Fruit fly (Drosophila melanogaster) ovary, adult (tissue): ENCODE data around the gene CG6569.

Experiments
- CG17801 ChIP-seq: fragments of 200-800 bp; optimal IDR thresholded peaks from 2 replicates; lab custom pipeline; 2019; ENCODE audit warnings: missing biosample characterization, mild to moderate bottlenecking, missing genetic modification characterization, moderate library complexity; ENCODE audit not compliant: partially characterized antibody

CG6569 gene

DNA sequence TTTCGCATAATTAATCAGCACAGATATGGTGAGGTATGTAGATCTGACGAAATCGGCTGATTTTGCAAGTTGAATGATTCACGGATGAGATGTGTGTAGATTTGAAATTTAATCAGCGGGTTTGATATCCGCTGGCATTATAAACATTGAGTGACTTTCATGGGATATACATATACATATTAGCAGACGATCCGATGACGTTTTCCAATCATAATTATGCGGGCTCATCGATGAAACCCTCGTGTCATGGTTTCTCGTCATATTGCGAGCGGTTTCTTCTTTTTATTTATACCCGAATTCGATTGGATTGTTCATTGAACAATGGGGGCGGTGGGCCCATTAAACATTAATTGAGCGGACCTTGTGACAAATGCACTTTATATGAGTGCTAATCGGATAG is 3.2 kb downstream of the CG6569 start:
- no peak for TF ChIP-seq CG17801 (GFP tag; lab: Kevin White, UChicago)

DNA sequence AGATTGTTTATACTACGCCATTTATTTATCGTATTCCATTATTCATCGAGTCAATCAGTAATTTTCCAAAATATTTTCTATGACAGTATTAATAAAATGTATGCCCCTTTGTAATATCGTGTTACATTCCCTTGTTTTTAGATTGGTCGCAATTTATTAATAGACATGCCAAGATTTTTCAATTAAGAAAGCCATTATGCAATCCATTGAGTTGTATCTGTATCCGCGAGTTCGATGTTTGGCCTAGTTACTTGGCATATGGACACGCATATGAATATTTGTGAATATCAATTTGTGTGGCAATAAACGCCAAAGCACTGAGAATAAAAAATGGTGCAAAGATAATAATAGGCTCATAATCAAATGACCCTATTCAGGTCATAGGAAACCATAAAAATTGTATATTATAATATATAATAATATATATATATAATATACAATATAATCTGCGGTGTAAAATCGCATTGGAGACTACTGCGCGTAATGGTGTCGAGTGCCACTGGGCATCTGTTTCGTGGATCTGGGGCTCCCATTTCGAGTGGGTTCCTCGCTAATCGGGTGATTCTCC is 3.8 kb downstream of the CG6569 start:
- TF ChIP-seq CG17801 (GFP tag; lab: Kevin White, UChicago), result no peak

DNA sequence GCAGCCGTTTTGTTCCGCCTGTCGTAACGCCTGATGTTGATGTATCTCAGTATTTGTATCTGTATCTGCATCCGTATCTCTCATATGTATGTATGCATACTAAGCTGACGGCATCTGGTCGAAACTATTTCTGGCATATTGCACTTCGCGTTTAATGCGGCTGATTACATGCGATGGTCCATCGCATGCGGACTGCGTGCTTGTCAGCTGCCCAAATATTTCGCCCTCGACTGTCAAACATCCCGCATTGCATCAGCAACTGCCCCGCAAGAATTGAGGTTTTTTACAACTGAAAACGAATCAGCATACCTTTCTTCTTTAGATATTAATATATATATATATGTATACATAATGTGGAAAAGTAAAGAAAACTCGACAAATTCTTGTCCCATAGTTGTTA is 4.9 kb downstream of the CG6569 start:
- no peak for TF ChIP-seq CG17801 (GFP tag; lab: Kevin White, UChicago)

DNA sequence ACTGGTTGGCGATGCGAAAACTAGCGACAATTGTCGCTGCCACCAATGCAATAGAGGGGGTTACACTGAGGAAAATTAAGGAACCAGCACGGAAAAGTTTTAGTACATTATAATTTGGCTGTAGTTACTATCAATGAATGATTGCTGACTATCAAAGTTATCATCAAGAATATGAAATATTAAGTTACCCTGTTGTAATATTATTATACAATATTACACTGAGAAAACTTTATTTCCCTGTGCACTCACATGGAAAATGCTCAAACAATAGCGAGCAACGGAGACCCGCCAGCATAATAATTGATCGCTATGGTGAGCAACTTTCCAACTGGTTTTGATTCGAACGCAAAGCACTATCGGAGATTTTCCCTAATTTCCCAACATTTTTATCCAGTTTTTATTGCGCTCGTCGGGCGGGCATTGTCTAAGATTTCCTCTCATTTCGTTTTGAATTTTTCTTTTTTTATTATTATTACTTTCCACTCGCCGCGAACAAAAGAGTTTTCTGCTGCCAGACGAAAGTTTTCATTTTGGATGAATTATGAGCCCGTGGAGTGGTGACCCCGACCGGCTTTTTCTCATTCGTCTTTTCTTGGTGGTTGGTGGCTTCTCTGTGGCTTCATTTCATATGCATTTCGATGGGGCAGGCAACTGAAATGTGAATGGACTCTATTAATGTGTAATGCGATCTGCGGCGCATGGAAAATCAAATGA is 5.4 kb downstream of the CG6569 start:
- no peak for TF ChIP-seq CG17801 (GFP tag; lab: Kevin White, UChicago)

DNA sequence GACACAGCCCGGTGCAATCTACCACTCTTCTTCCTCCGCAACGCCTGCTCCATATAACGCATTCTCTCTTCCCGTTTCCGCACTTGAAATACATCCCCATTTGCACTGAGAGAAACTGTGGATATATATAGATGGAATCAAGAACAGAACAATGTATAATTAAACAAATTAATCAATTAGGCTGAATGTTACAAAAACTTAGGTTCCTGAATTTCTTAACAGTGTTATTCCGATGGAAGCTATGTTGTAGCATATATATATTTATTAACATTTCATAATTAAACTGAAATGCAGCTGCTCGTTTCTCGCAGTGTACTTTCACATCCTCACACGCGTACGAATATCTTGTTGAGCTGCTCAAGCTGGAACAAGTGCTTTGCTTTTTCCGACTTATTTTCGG is 8.2 kb downstream of the CG6569 start:
- no peak for TF ChIP-seq CG17801 (GFP tag; lab: Kevin White, UChicago)

DNA sequence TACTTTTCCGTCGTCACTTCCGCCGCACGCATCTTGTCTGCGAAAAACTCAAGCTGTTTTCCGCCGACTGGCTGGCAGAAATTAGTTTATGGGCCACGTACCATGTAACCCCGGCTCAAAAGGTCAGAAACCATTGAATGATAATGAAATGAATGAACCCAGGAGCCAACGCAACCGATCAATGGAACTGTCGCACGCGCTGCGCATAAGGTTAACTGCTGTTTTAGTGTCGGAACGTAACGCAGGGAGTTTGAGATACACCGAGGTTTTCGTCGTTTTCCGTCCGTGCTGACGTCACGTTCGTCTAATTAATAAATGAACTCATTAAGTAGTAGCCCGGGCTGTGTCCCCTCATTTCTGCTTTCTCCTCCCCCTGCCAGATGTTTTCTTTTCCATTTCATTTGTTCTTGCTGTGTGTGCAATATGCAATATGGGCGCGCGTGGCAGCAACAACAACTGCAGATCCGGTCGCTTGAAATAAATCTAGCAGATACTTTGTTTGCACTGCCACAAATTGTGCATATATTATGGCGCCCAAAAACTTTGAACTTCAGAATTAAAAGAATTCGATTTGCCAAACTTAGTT is 9.3 kb downstream of the CG6569 start:
- no peak for TF ChIP-seq CG17801 (GFP tag; lab: Kevin White, UChicago)

DNA sequence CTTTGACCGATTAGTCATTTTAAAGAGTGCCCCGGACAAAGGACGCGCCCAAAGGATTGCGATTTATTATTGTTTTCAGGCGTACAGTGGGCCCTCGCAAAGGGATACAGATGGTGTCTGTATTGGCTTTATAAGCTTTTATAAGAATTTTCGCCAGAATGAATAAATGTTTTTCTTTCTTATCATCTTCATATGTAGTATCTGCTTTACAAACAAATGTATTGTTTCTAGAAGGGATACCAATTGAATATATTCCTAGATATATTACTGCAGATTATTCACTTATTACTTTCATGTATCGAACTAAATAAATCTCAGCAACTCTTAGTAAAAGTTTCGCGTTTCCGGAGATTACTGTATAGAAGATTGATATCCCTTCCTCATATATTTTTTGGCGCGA is 10.2 kb downstream of the CG6569 start:
- no peak for TF ChIP-seq CG17801 (GFP tag; lab: Kevin White, UChicago)

DNA sequence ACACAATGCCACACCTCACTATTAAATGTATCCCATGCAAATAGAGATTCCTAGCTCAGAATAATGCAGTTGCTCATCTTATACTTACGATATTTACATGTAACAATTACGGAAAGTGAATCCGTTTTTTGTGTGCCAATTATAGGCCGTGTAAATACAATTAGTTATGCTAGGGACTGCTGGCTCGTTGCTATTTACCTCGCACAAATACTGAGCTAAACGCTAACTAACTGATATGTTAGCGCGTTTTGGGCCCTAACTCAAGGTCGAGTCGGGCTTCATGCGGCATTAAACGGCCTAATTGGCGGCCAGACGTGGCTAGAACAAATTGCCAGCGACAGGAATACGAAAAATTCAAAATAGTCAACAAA is 10.9 kb downstream of the CG6569 start:
- TF ChIP-seq CG17801 (GFP tag; lab: Kevin White, UChicago), result no peak

DNA sequence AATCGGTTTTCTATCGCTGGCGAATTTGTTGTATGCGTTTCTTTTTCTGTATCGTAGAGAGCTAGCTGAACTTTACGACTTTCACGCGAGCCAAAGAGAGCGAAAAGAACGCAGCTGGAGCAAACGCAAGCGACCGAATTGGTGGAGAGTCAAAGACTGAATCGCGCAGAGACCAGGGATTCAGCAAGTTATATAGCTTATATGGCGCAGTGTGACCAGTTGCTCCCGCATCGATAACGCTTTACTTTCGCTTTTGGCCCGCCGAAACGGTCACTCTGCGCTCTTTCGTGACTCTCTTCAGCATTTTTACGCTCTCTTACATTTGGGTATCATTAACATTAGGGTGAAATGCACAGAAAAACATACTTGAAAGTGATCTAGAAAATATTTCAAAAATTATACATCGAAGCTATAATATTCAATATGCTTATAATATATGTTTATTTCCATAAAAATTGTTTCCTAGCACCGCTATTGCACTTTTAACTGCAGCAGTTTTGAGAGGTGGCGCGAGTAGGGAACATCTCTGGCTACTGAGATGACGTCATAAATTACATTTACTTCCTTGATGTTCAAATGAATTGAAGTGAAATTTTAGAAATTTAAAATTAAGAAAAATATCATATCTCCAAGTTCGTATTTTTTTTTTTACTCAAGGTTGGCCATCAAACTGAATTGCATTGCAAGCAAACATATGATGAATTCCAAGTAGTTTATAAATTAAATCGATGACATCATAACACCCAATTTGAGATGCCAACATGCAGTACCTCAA is 11.4 kb downstream of the CG6569 start, which contains the start of gene glec:
Gene glec, minus strand, starts transcription at position 169 of the 775 bp plus-strand sequence.
- peak; percentile 3 for TF ChIP-seq CG17801 (GFP tag; lab: Kevin White, UChicago)

DNA sequence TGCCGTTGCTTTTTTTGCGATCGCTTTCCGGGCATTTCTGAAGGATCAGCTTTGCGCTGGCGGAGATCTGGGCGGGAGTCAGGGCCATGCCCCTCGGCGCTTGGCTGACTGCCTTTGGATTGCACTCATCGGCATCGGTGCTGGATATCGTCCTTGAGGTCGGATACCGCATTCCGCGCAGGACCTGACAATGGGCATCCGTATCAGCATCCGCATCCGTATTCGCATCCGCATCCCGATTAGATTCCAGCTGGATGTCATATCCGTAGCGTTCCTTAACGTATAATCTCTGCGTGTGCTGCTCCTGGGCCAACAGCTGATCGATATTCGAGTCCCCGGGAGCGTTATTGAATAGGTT is 12.3 kb downstream of the CG6569 start:
- TF ChIP-seq CG17801 (GFP tag; lab: Kevin White, UChicago), result no peak

DNA sequence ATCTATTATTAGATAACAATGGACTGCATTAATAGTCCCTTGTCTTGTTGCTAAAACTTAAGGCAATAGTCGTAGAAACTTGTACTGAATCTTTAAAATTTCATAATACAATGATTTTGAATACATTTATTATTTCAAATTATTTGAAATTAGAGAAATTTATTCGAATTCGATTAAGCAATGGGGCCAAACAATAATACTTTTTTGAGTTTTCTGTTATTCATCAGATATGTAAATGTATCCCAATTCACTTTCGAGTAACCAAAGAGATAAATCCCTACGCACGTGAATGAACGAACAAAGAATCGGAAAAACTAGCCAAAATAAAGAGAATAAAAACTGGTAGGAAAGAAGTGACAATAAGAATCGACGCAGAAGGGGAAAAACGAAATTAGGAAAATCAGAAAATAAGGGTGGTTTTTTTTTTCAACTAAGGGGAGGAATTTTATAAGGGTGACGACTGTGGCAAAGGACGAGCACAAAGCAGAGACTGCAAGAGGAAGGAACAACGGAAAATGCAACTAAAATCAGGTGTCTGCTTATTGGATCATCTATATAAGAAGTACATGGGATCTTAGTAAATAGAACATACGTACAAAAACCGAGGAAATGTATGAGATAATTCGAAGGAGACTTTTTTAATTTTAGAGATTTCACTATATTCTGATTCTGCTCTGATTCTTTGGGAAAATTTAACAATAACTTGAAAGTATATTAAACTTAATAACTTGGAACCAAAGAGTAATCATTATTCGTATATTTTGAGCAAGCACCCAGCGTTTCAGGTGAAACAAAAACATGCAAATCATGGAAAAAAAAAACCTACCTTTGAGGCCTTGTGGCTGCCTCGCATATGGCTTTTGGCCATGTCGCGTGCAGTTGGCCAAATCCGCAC is 12.9 kb downstream of the CG6569 start:
- TF ChIP-seq CG17801 (GFP tag; lab: Kevin White, UChicago), result no peak

DNA sequence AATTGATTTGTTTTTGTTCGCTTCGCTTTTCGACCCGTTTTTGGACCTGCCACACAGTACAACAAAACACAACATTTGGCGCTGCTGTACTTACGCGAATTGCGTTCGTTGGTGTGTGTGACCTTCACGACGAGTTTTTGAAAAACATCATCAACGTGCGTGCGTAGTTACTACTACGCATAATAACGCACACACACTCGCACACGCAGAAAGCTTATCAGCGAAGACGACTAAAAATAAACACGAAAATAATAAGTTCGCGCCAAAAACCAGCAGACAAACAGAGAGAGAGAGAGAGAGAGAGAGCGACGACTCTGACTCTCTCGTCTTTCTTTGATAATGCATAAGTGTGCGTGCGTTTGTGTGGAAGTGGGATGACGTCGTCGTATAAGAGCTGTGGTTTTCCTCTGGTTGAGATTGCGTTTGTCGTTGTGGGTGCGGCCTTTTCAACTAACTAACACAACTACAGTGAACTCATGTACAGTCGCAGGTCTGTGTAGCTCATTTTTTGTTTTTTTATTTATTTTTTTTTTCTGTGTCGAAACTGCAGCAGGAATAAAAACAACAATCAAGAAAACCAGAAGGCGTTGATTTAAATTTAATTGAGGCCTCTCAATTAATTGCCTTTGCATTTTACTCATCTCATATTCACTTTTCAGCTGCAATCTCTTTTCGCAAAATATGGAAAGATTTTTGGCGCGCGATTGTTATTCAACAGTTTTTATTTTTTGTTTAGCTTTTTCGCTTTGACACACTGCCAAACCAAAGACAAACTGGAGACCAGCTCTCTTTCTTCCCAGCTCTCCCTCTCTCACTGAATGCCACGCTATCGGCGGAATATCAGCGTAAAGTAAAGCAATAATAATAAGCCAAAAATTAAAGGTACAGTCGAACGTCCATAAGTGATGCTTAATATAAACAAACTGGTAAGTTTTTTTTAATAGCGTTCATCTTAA is 13.8 kb downstream of the CG6569 start:
- TF ChIP-seq CG17801 (GFP tag; lab: Kevin White, UChicago), result peak; percentile 19

DNA sequence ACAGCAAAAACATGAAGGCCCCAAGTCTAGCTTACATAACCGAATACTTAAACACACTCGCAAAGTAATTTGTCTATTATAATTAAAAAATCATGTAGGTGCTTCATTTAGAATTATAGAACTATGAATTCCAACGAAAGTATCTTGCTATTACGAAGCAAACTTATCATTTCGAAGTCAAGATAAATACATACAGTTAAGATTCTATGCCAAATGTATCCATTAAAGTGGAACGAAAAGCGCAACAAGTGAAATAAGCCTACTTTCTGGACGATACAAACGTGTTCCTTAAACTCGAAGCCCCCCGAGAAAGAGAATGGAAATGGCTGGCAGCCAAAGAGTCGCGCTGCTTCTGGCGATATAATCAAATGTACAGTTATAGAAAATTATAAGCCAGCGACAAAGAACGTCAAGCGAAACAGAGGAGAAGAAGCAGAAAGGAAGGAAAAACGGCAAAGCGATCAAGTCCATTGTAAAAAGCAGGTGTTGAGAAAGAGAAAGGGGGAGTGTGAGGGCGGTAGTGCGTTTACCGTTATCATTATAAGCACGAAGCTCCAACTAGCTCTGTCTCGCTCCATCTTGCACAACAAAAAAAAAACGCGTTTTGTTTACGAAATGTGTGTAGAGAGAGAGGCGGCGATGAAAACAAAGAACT is 15.0 kb downstream of the CG6569 start:
- peak; percentile 68 for TF ChIP-seq CG17801 (GFP tag; lab: Kevin White, UChicago)
